Worm (Caenorhabditis elegans) whole organism, late embryonic: Measurements from ENCODE around the gene R09D1.13.
A peak's percentile ranks its signal among the peaks of the same experiment; 100 is the strongest.

Experiments used
- C08G9.2 ChIP-seq: sonication (generic microtip); optimal IDR thresholded peaks from 2 replicates; lab custom pipeline; 2016; ENCODE audit warnings: mild to moderate bottlenecking, missing genetic modification characterization, moderate library complexity, missing compliant biosample characterization
- F13H6.1 ChIP-seq: sonication (generic microtip); optimal IDR thresholded peaks from 2 replicates; lab custom pipeline; 2016; ENCODE audit warnings: missing genetic modification characterization, missing compliant biosample characterization
- T23F11.4 ChIP-seq: fragments of 200-800 bp; sonication (Bioruptor generic); optimal IDR thresholded peaks from 2 replicates; lab custom pipeline; 2018; ENCODE audit warnings: mild to moderate bottlenecking, missing genetic modification characterization, missing compliant biosample characterization
- Y22D7AL.16 ChIP-seq: sonication (generic microtip); optimal IDR thresholded peaks from 2 replicates; lab custom pipeline; 2016; ENCODE audit warnings: missing genetic modification characterization, missing compliant biosample characterization
- ama-1 ChIP-seq: fragments of 150-350 bp; optimal IDR thresholded peaks from 2 replicates; lab custom pipeline; 2014
- ceh-18 ChIP-seq: sonication (generic microtip); optimal IDR thresholded peaks from 2 replicates; lab custom pipeline; 2016; ENCODE audit warnings: missing genetic modification characterization, missing compliant biosample characterization
- ceh-19 ChIP-seq: fragments of 200-800 bp; sonication (Bioruptor generic); optimal IDR thresholded peaks from 2 replicates; lab custom pipeline; 2018; ENCODE audit warnings: mild to moderate bottlenecking, missing genetic modification characterization, missing compliant biosample characterization
- ceh-2 ChIP-seq: sonication (generic microtip); optimal IDR thresholded peaks from 2 replicates; lab custom pipeline; 2016; ENCODE audit warnings: missing genotype, missing genetic modification characterization, missing compliant biosample characterization
- ceh-22 ChIP-seq: sonication (generic microtip); optimal IDR thresholded peaks from 2 replicates; lab custom pipeline; 2017; ENCODE audit warnings: missing biosample characterization, missing genetic modification characterization
- ceh-24 ChIP-seq: sonication (generic microtip); optimal IDR thresholded peaks from 2 replicates; lab custom pipeline; 2016; ENCODE audit warnings: mild to moderate bottlenecking, missing genetic modification characterization, missing compliant biosample characterization
- ceh-30 ChIP-seq: fragments of 150-350 bp; optimal IDR thresholded peaks from 2 replicates; lab custom pipeline; 2014; ENCODE audit warnings: missing biosample characterization, missing genetic modification characterization
- ceh-31 ChIP-seq: sonication (generic microtip); optimal IDR thresholded peaks from 2 replicates; lab custom pipeline; 2016; ENCODE audit warnings: missing genetic modification characterization, missing compliant biosample characterization
- ceh-34 ChIP-seq: sonication (generic microtip); optimal IDR thresholded peaks from 2 replicates; lab custom pipeline; 2016; ENCODE audit warnings: mild to moderate bottlenecking, missing genetic modification characterization, missing compliant biosample characterization
- ceh-45 ChIP-seq: fragments of 200-800 bp; sonication (Bioruptor generic); IDR thresholded peaks from 2 replicates; pipeline ENCODE4 v1.3.6; 2022; ENCODE audit warnings: missing genetic modification reagents, missing genetic modification characterization, missing compliant biosample characterization
- ceh-48 ChIP-seq: sonication (generic microtip); optimal IDR thresholded peaks from 2 replicates; lab custom pipeline; 2016; ENCODE audit warnings: missing genetic modification characterization, inconsistent platforms, missing compliant biosample characterization
- ceh-6 ChIP-seq: fragments of 200-800 bp; sonication (Bioruptor generic); optimal IDR thresholded peaks from 2 replicates; lab custom pipeline; 2018; ENCODE audit warnings: mild to moderate bottlenecking, missing genetic modification characterization, missing compliant biosample characterization
- ceh-9 ChIP-seq: sonication (generic microtip); optimal IDR thresholded peaks from 2 replicates; lab custom pipeline; 2016; ENCODE audit warnings: mild to moderate bottlenecking, missing genetic modification characterization, inconsistent platforms, missing compliant biosample characterization
- dmd-4 ChIP-seq: sonication (generic microtip); optimal IDR thresholded peaks from 2 replicates; lab custom pipeline; 2016; ENCODE audit warnings: borderline replicate concordance, missing genetic modification characterization, missing compliant biosample characterization
- dve-1 ChIP-seq: sonication (generic microtip); optimal IDR thresholded peaks from 2 replicates; lab custom pipeline; 2017; ENCODE audit warnings: antibody characterized with exemption, mild to moderate bottlenecking, missing genetic modification characterization, missing compliant biosample characterization
- elt-2 ChIP-seq: sonication (generic microtip); optimal IDR thresholded peaks from 2 replicates; lab custom pipeline; 2016; ENCODE audit warnings: missing genetic modification reagents, missing genetic modification characterization, missing compliant biosample characterization
- fax-1 ChIP-seq: sonication (generic microtip); optimal IDR thresholded peaks from 2 replicates; lab custom pipeline; 2016; ENCODE audit warnings: missing genotype, missing genetic modification characterization, missing compliant biosample characterization
- fkh-10 ChIP-seq: fragments of 150-350 bp; optimal IDR thresholded peaks from 2 replicates; lab custom pipeline; 2014; ENCODE audit warnings: missing biosample characterization, missing genetic modification reagents, missing genetic modification characterization
- fkh-6 ChIP-seq: sonication (generic microtip); optimal IDR thresholded peaks from 2 replicates; lab custom pipeline; 2016; ENCODE audit warnings: missing genetic modification characterization, missing compliant biosample characterization
- gmeb-2 ChIP-seq: sonication (generic microtip); optimal IDR thresholded peaks from 2 replicates; lab custom pipeline; 2016; ENCODE audit warnings: missing genetic modification characterization, inconsistent platforms, missing compliant biosample characterization
- hlh-13 ChIP-seq: fragments of 200-800 bp; sonication (Bioruptor generic); optimal IDR thresholded peaks from 2 replicates; lab custom pipeline; 2018; ENCODE audit warnings: mild to moderate bottlenecking, missing genetic modification characterization, missing compliant biosample characterization
- hlh-15 ChIP-seq: sonication (generic microtip); optimal IDR thresholded peaks from 2 replicates; lab custom pipeline; 2016; ENCODE audit warnings: missing genetic modification characterization, missing compliant biosample characterization
- hlh-30 ChIP-seq: sonication (generic microtip); optimal IDR thresholded peaks from 2 replicates; lab custom pipeline; 2017; ENCODE audit warnings: antibody characterized with exemption, missing genetic modification characterization, missing compliant biosample characterization; ENCODE audit not compliant: insufficient read depth
- hlh-6 ChIP-seq: sonication (generic microtip); optimal IDR thresholded peaks from 2 replicates; lab custom pipeline; 2016; ENCODE audit warnings: missing genotype, missing genetic modification characterization, missing compliant biosample characterization
- nhr-232 ChIP-seq: sonication (generic microtip); optimal IDR thresholded peaks from 2 replicates; lab custom pipeline; 2016; ENCODE audit warnings: missing genetic modification characterization, missing compliant biosample characterization
- npax-4 ChIP-seq: sonication (generic microtip); optimal IDR thresholded peaks from 2 replicates; lab custom pipeline; 2016; ENCODE audit warnings: missing genetic modification characterization, missing compliant biosample characterization
- odd-2 ChIP-seq: sonication (generic microtip); optimal IDR thresholded peaks from 2 replicates; lab custom pipeline; 2017; ENCODE audit warnings: antibody characterized with exemption, mild to moderate bottlenecking, missing genetic modification characterization, missing compliant biosample characterization
- pag-3 ChIP-seq: sonication (generic microtip); optimal IDR thresholded peaks from 2 replicates; lab custom pipeline; 2016; ENCODE audit warnings: missing compliant biosample characterization, missing genetic modification characterization, borderline replicate concordance
- pax-1 ChIP-seq: fragments of 150-350 bp; optimal IDR thresholded peaks from 2 replicates; lab custom pipeline; 2014; ENCODE audit warnings: missing biosample characterization, missing genetic modification characterization
- pha-2 ChIP-seq: sonication (generic microtip); optimal IDR thresholded peaks from 2 replicates; lab custom pipeline; 2017; ENCODE audit warnings: mild to moderate bottlenecking, missing genetic modification characterization, missing compliant biosample characterization
- pha-4 ChIP-seq: fragments of 150-350 bp; optimal IDR thresholded peaks from 2 replicates; lab custom pipeline; 2018; ENCODE audit warnings: missing biosample characterization, missing genetic modification reagents, missing genetic modification characterization
- pqm-1 ChIP-seq: sonication (generic microtip); optimal IDR thresholded peaks from 2 replicates; lab custom pipeline; 2016; ENCODE audit warnings: missing genetic modification characterization, missing compliant biosample characterization
- ref-2 ChIP-seq: sonication (generic microtip); optimal IDR thresholded peaks from 2 replicates; lab custom pipeline; 2016; ENCODE audit warnings: missing genetic modification characterization, missing compliant biosample characterization
- rnt-1 ChIP-seq: sonication (generic microtip); optimal IDR thresholded peaks from 2 replicates; lab custom pipeline; 2016; ENCODE audit warnings: missing genetic modification characterization, missing compliant biosample characterization
- sox-4 ChIP-seq: sonication (generic microtip); optimal IDR thresholded peaks from 2 replicates; lab custom pipeline; 2017; ENCODE audit warnings: mild to moderate bottlenecking, missing genetic modification characterization, inconsistent platforms, missing compliant biosample characterization
- syd-9 ChIP-seq: sonication (generic microtip); optimal IDR thresholded peaks from 2 replicates; lab custom pipeline; 2016; ENCODE audit warnings: mild to moderate bottlenecking, missing genetic modification characterization, moderate library complexity, missing compliant biosample characterization
- tbx-7 ChIP-seq: sonication (generic microtip); optimal IDR thresholded peaks from 2 replicates; lab custom pipeline; 2016; ENCODE audit warnings: missing genotype, missing genetic modification characterization, missing compliant biosample characterization
- ttx-3 ChIP-seq: sonication (generic microtip); optimal IDR thresholded peaks from 2 replicates; lab custom pipeline; 2016; ENCODE audit warnings: missing genetic modification reagents, missing genetic modification characterization, missing compliant biosample characterization
- unc-3 ChIP-seq, 2 experiments: fragments of 200-800 bp in 1 of 2; sonication (Bioruptor generic) in 1 of 2; sonication (generic microtip) in 1 of 2; conservative IDR thresholded peaks in 1 of 2; optimal IDR thresholded peaks in 1 of 2; 2 replicates each; pipeline versions ENCODE4 v1.3.6 to Lab custom; 2016 to 2022; ENCODE audit warnings: missing compliant biosample characterization in 2 of 2, missing genetic modification characterization in 2 of 2, missing genetic modification reagents in 1 of 2
- unc-42 ChIP-seq: sonication (generic microtip); optimal IDR thresholded peaks from 2 replicates; lab custom pipeline; 2016; ENCODE audit warnings: missing genotype, missing genetic modification characterization, missing compliant biosample characterization
- unc-55 ChIP-seq: sonication (generic microtip); optimal IDR thresholded peaks from 2 replicates; lab custom pipeline; 2017; ENCODE audit warnings: missing biosample characterization, missing genetic modification reagents, missing genetic modification characterization
- zip-5 ChIP-seq: sonication (generic microtip); optimal IDR thresholded peaks from 2 replicates; lab custom pipeline; 2016; ENCODE audit warnings: missing genetic modification characterization, missing compliant biosample characterization
- ztf-16 ChIP-seq: sonication (generic microtip); optimal IDR thresholded peaks from 2 replicates; lab custom pipeline; 2017; ENCODE audit warnings: missing genetic modification characterization, missing compliant biosample characterization

The R09D1.13 gene

ce11 chrII:9445368-9445767 lies at the start of gene R09D1.13:
TSS of gene R09D1.13 (minus strand) at chrII:9445468.
- no peak for TF ChIP-seq ceh-45
- TF ChIP-seq pqm-1 (tag; lab: Kevin White, UChicago): no peak
- TF ChIP-seq elt-2 (tag; lab: Kevin White, UChicago): no peak
- no peak for TF ChIP-seq npax-4 (tag; lab: Kevin White, UChicago)
- TF ChIP-seq T23F11.4 (GFP tag; lab: Kevin White, UChicago): no peak
- no peak for TF ChIP-seq ceh-9 (tag; lab: Kevin White, UChicago)
- no peak for TF ChIP-seq pax-1 (tag; lab: Kevin White, UChicago)
- no peak for TF ChIP-seq ceh-24
- TF ChIP-seq ceh-22 (tag; lab: Kevin White, UChicago): no peak
- TF ChIP-seq dmd-4: no peak
- no peak for TF ChIP-seq unc-42
- TF ChIP-seq syd-9: no peak
- TF ChIP-seq hlh-15 (tag; lab: Kevin White, UChicago): no peak
- no peak for TF ChIP-seq Y22D7AL.16 (tag; lab: Kevin White, UChicago)
- TF ChIP-seq ceh-6 (GFP tag; lab: Kevin White, UChicago): no peak
- no peak for TF ChIP-seq F13H6.1
- TF ChIP-seq ceh-18 (tag; lab: Kevin White, UChicago): no peak
- no peak for TF ChIP-seq ztf-16 (tag; lab: Kevin White, UChicago)

ce11 chrII:9493242-9494058 lies 48.2 kb upstream of the R09D1.13 start:
- no peak for TF ChIP-seq hlh-30 (tag; lab: Kevin White, UChicago)
- TF ChIP-seq pha-4 (tag; lab: Kevin White, UChicago): no peak
- no peak for TF ChIP-seq ttx-3
- TF ChIP-seq, all 69 proteins: peak for 0

DNA sequence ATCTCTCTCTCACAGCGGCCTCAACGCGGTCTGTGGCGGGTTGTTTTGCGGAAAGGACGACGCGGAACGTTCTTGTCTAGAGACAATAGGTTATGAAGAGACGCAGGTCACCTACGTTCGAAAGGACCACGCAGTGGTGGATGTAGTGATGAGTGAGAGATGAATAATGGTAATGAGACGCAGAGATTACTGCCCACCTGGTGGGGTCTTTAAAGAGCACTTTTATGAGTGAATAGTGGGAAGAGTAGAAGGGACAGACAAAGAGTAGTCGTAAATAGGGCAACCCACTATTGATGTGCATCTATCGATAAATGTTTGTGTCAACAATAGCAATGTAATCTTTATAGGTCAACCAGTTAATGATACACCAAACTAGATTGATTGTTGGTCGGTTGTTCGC lies 45.8 kb upstream of the R09D1.13 start:
- TF ChIP-seq hlh-6 (tag; lab: Kevin White, UChicago) (no peak), dmd-4 (no peak), ceh-19 (GFP tag; lab: Kevin White, UChicago) (no peak), nhr-232 (tag; lab: Kevin White, UChicago) (no peak), zip-5 (tag; lab: Kevin White, UChicago) (no peak), ceh-48 (tag; lab: Kevin White, UChicago) (no peak), T23F11.4 (GFP tag; lab: Kevin White, UChicago) (no peak), fkh-10 (no peak), ceh-6 (GFP tag; lab: Kevin White, UChicago) (no peak), ceh-34 (tag; lab: Kevin White, UChicago) (no peak), gmeb-2 (tag; lab: Kevin White, UChicago) (no peak), C08G9.2 (no peak), hlh-13 (no peak), ceh-22 (tag; lab: Kevin White, UChicago) (peak; percentile 29), elt-2 (tag; lab: Kevin White, UChicago) (peak; percentile 48), ttx-3 (no peak), ceh-2 (tag; lab: Kevin White, UChicago) (peak; percentile 36), unc-3 (GFP tag; conservative IDR thresholded peaks at IDR 0.05; lab: Robert Waterston, UW) (no peak), unc-3 (tag; optimal IDR thresholded peaks at IDR 0.05; lab: Kevin White, UChicago) (no peak), npax-4 (tag; lab: Kevin White, UChicago) (no peak), pha-2 (tag; lab: Kevin White, UChicago) (no peak), ceh-30 (tag; lab: Kevin White, UChicago) (no peak), unc-55 (peak; percentile 51), odd-2 (tag; lab: Kevin White, UChicago) (no peak), pag-3 (tag; lab: Kevin White, UChicago) (no peak), fkh-6 (tag; lab: Kevin White, UChicago) (no peak), tbx-7 (tag; lab: Kevin White, UChicago) (no peak), ref-2 (tag; lab: Kevin White, UChicago) (peak; percentile 60), sox-4 (tag; lab: Kevin White, UChicago) (no peak), ama-1 (no peak), syd-9 (no peak), ceh-31 (tag; lab: Kevin White, UChicago) (peak; percentile 29), ceh-45 (no peak), fax-1 (tag; lab: Kevin White, UChicago) (no peak), rnt-1 (tag; lab: Kevin White, UChicago) (peak; percentile 52), ceh-18 (tag; lab: Kevin White, UChicago) (no peak), dve-1 (tag; lab: Kevin White, UChicago) (no peak), hlh-15 (tag; lab: Kevin White, UChicago) (no peak)
